Fruit fly (Drosophila melanogaster) S2 (cell line): ENCODE data around the gene CG1273.

Experiments
- CG8478 ChIP-seq: fragments of >200 bp; optimal IDR thresholded peaks from 2 replicates; lab custom pipeline; 2018
- CTCF ChIP-seq, 2 experiments: fragments of >200 bp; optimal IDR thresholded peaks; 2 replicates each; lab custom pipeline; 2018

- TF ChIP-seq CTCF (optimal IDR thresholded peaks at IDR 0.05; lab: Kevin White, UChicago) (no peak), CG8478 (no peak)
Observed at dm6 chr3L:4254301-4254834, 9.2 kb upstream of the CG1273 start, which contains the start of the genes ago and CG1265.
